Worm (Caenorhabditis elegans) whole organism, early embryonic: ENCODE data around the gene csr-1.

ENCODE experiments used
- ama-1 ChIP-seq: fragments of 150-350 bp; optimal IDR thresholded peaks from 2 replicates; lab custom pipeline; 2014
- scrt-1 ChIP-seq: fragments of 200-800 bp; sonication (Bioruptor generic); IDR thresholded peaks from 2 replicates; pipeline ENCODE4 v1.3.6; 2022; ENCODE audit warnings: missing genetic modification characterization, missing compliant biosample characterization

- no peak for TF ChIP-seq scrt-1 (GFP tag; lab: Robert Waterston, UW)
- no peak for TF ChIP-seq ama-1 (lab: Kevin White, UChicago)
Measured at ce11 chrIV:7910197-7910735, 46.8 kb upstream of the csr-1 start, which contains the start of the genes npp-27 and ntl-4.
